Worm (Caenorhabditis elegans): ENCODE results near the gene swt-5.

Gene swt-5

DNA sequence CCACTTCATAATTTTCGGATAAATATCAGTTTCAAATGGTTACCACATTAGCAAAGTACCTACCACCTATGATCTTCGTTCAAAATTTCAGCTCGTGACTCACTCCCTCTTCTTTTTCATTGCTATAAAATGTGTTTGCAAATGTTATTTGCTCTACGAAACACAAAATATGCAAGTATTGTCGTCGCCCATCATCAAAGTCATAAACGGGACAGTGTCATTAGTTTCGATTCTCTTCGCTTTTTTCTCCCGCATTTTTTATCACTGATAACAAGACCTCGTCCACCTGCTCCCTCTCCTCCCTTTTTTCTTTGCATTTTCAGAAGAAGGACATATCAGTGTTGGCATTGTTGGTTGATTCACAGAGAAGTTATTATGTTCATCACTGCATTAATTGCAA lies 25.3 kb downstream of the swt-5 start, which contains the start of gene C50F4.1:
Gene C50F4.1 (plus strand): TSS at position 324 of the 400 bp plus-strand sequence.
- TF ChIP-seq R02D3.7 (tag; optimal IDR thresholded peaks at IDR 0.05) (no peak), sma-9 (GFP tag; optimal IDR thresholded peaks at IDR 0.05) (peak; percentile 45), sma-9 (tag; optimal IDR thresholded peaks at IDR 0.05) (no peak), nhr-6 (tag; optimal IDR thresholded peaks at IDR 0.05) (no peak), elt-3 (tag; optimal IDR thresholded peaks at IDR 0.05) (no peak), nhr-11 (tag; optimal IDR thresholded peaks at IDR 0.05) (no peak), gmeb-1 (tag; optimal IDR thresholded peaks at IDR 0.05) (peak; percentile 3), unc-55 (GFP tag; optimal IDR thresholded peaks at IDR 0.05) (no peak), fos-1 (tag; optimal IDR thresholded peaks at IDR 0.05) (peak; percentile 88), crh-2 (tag; optimal IDR thresholded peaks at IDR 0.05) (peak; percentile 17)

ce11 chrV:9527337-9527736 lies 26.1 kb downstream of the swt-5 start:
- no peak for TF ChIP-seq unc-62 (GFP tag; optimal IDR thresholded peaks at IDR 0.05)
- TF ChIP-seq fos-1 (tag; optimal IDR thresholded peaks at IDR 0.05), result peak; percentile 45
- TF ChIP-seq ztf-4 (tag; optimal IDR thresholded peaks at IDR 0.05), result no peak

DNA sequence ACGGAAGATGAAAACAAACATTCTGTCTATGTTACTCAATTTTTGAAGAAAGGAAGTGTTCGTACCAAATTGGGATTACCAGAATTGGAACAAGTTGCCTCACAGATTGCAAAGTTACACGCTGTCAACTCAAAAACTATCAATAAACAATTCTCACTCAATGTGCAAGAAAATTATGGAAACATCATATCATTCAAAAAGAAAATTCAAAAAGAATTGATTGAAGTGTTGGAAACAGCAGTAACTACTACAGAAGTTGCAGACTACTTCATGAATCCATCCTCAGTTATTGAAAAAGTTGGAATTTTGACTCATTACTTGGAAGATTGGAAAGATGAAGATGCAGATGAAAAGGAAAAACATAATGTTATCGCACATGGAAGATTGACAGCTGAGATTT lies 26.8 kb downstream of the swt-5 start:
- no peak for TF ChIP-seq lsy-2 (tag; optimal IDR thresholded peaks at IDR 0.05)
- TF ChIP-seq R02D3.7 (tag; optimal IDR thresholded peaks at IDR 0.05), result no peak
- no peak for TF ChIP-seq nhr-77 (tag; optimal IDR thresholded peaks at IDR 0.05)
- TF ChIP-seq mbf-1 (tag; optimal IDR thresholded peaks at IDR 0.05), result no peak
- TF ChIP-seq zag-1 (tag; optimal IDR thresholded peaks at IDR 0.05), result no peak
- TF ChIP-seq crh-2 (tag; optimal IDR thresholded peaks at IDR 0.05), result no peak
- TF ChIP-seq ceh-82 (tag; optimal IDR thresholded peaks at IDR 0.05), result no peak

DNA sequence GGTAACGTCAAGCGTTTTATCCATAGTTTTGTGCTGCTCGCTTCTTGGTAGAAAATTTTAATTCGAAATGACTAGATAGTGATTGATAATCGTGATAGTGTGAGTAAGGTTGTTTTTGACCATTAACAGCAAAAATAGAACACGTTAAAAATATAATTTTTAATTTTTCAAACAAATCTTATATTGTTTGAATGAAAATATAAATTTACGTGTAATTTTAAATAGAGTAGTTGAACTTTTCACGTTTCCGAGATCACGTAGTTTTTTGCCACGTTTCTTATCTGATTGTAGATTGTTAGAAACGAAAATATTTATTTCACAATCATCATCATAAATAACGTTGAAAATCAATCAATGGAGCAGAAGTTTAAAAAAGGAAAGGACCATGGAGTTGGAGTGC lies 30.3 kb downstream of the swt-5 start, which contains the start of the genes C50F4.10 and pfk-1.2:
Gene C50F4.10 (minus strand): TSS at position 101 of the 400 bp plus-strand sequence.
Gene pfk-1.2 (plus strand): TSS at position 325 of the 400 bp plus-strand sequence.
- no peak for TF ChIP-seq nhr-10 (tag; optimal IDR thresholded peaks at IDR 0.05)
- no peak for TF ChIP-seq nhr-6 (tag; optimal IDR thresholded peaks at IDR 0.05)
- no peak for TF ChIP-seq nhr-23 (tag; optimal IDR thresholded peaks at IDR 0.05)
- TF ChIP-seq mab-5 (tag; optimal IDR thresholded peaks at IDR 0.05), result no peak

- no peak for TF ChIP-seq R02D3.7 (tag; optimal IDR thresholded peaks at IDR 0.05)
- no peak for TF ChIP-seq nhr-21 (tag; optimal IDR thresholded peaks at IDR 0.05)
- TF ChIP-seq lin-11 (tag; optimal IDR thresholded peaks at IDR 0.05), result no peak
- no peak for TF ChIP-seq sma-3 (GFP tag; optimal IDR thresholded peaks at IDR 0.05)
- TF ChIP-seq ztf-1 (GFP tag; conservative IDR thresholded peaks at IDR 0.05), result no peak
- TF ChIP-seq nhr-23 (tag; optimal IDR thresholded peaks at IDR 0.05), result no peak
- TF ChIP-seq ceh-16 (tag; optimal IDR thresholded peaks at IDR 0.05), result no peak
- no peak for TF ChIP-seq snpc-4 (tag; optimal IDR thresholded peaks at IDR 0.05)
Measured at ce11 chrV:9534621-9535020, 33.4 kb downstream of the swt-5 start, which contains the start of gene tag-329. Gene tag-329 (plus strand): TSS chrV:9534921.

- TF ChIP-seq gmeb-1 (tag; optimal IDR thresholded peaks at IDR 0.05) (peak; percentile 33), blmp-1 (tag; optimal IDR thresholded peaks at IDR 0.05; ENCODE audit: insufficient read depth) (no peak), ZK546.5 (tag; optimal IDR thresholded peaks at IDR 0.05) (no peak), unc-55 (GFP tag; optimal IDR thresholded peaks at IDR 0.05) (no peak), nhr-11 (tag; optimal IDR thresholded peaks at IDR 0.05) (no peak), mab-5 (tag; optimal IDR thresholded peaks at IDR 0.05) (no peak), dmd-4 (tag; optimal IDR thresholded peaks at IDR 0.05) (no peak), unc-62 (GFP tag; optimal IDR thresholded peaks at IDR 0.05) (no peak), alr-1 (tag; optimal IDR thresholded peaks at IDR 0.05) (no peak), C34F6.9 (tag; optimal IDR thresholded peaks at IDR 0.05) (peak; percentile 58), nhr-25 (tag; optimal IDR thresholded peaks at IDR 0.05) (no peak), elt-3 (tag; optimal IDR thresholded peaks at IDR 0.05) (no peak), nhr-129 (tag; optimal IDR thresholded peaks at IDR 0.05) (no peak), zag-1 (tag; optimal IDR thresholded peaks at IDR 0.05) (no peak), skn-1 (tag; optimal IDR thresholded peaks at IDR 0.05) (no peak), sma-9 (GFP tag; optimal IDR thresholded peaks at IDR 0.05) (peak; percentile 58), sma-9 (tag; optimal IDR thresholded peaks at IDR 0.05) (no peak), ztf-1 (GFP tag; conservative IDR thresholded peaks at IDR 0.05) (no peak), nhr-23 (tag; optimal IDR thresholded peaks at IDR 0.05) (no peak), F13H6.1 (tag; optimal IDR thresholded peaks at IDR 0.05) (peak; percentile 26), nhr-12 (tag; optimal IDR thresholded peaks at IDR 0.05) (no peak), nhr-77 (tag; optimal IDR thresholded peaks at IDR 0.05) (no peak), nhr-6 (tag; optimal IDR thresholded peaks at IDR 0.05) (no peak), nhr-237 (tag; optimal IDR thresholded peaks at IDR 0.05) (no peak), lin-13 (GFP tag; optimal IDR thresholded peaks at IDR 0.05) (no peak), ztf-4 (tag; optimal IDR thresholded peaks at IDR 0.05) (no peak), nhr-10 (tag; optimal IDR thresholded peaks at IDR 0.05) (no peak), lsy-2 (tag; optimal IDR thresholded peaks at IDR 0.05) (peak in 1 of 2 experiments; percentile 17), lin-39 (tag; optimal IDR thresholded peaks at IDR 0.05) (no peak), lin-11 (tag; optimal IDR thresholded peaks at IDR 0.05) (no peak), sma-3 (GFP tag; optimal IDR thresholded peaks at IDR 0.05) (peak; percentile 30), fos-1 (tag; optimal IDR thresholded peaks at IDR 0.05) (peak; percentile 15), unc-39 (tag; optimal IDR thresholded peaks at IDR 0.05) (no peak), mbf-1 (tag; optimal IDR thresholded peaks at IDR 0.05) (no peak), crh-2 (tag; optimal IDR thresholded peaks at IDR 0.05) (no peak), aly-2 (tag; optimal IDR thresholded peaks at IDR 0.05) (no peak)
Measured at ce11 chrV:9536505-9536904, 35.3 kb downstream of the swt-5 start, which contains the start of gene C50F4.4. Gene C50F4.4 (plus strand): TSS chrV:9536771.

Data from whole organism, L2 larva.